Worm (Caenorhabditis elegans) whole organism, L4/young adult: Measurements from ENCODE around the gene F53A3.1.

ENCODE experiments used
- W03F9.2 ChIP-seq: fragments of 150-350 bp; optimal IDR thresholded peaks from 2 replicates; lab custom pipeline; 2014; ENCODE audit warnings: missing biosample characterization, missing genetic modification characterization
- dao-5 ChIP-seq: sonication (generic microtip); optimal IDR thresholded peaks from 2 replicates; lab custom pipeline; 2016; ENCODE audit warnings: missing genotype, missing genetic modification characterization, moderate library complexity, missing compliant biosample characterization
- him-1 ChIP-seq: sonication (generic microtip); optimal IDR thresholded peaks from 2 replicates; lab custom pipeline; 2016; ENCODE audit warnings: missing genotype, missing genetic modification reagents, missing genetic modification characterization, missing compliant biosample characterization

- TF ChIP-seq him-1 (tag; lab: Kevin White, UChicago) (no peak), W03F9.2 (tag; lab: Kevin White, UChicago) (no peak), dao-5 (tag; lab: Kevin White, UChicago) (no peak)
Measured at ce11 chrIII:1937879-1938438, 5.5 kb downstream of the F53A3.1 start.
